Fruit fly (Drosophila melanogaster) whole organism, embryonic: Measurements from ENCODE around the gene CG17249.

Experiments used
- Aef1 ChIP-seq: fragments of 200-800 bp; sonication (Bioruptor generic); IDR thresholded peaks from 3 replicates; pipeline ENCODE4 v1.3.6; 2022; ENCODE audit warnings: missing biosample characterization, missing genetic modification characterization
- Asciz ChIP-seq: fragments of 200-800 bp; sonication (Bioruptor generic); optimal IDR thresholded peaks from 2 replicates; lab custom pipeline; 2017; ENCODE audit warnings: missing biosample characterization, mild to moderate bottlenecking, missing genetic modification characterization, missing genetic modification reagents
- C15 ChIP-seq: fragments of 200-800 bp; sonication (Bioruptor generic); IDR thresholded peaks from 3 replicates; pipeline ENCODE4 v1.3.6; 2022; ENCODE audit warnings: missing biosample characterization, missing genetic modification characterization
- CG11504 ChIP-seq: fragments of 200-800 bp; sonication (Bioruptor generic); optimal IDR thresholded peaks from 3 replicates; lab custom pipeline; 2019; ENCODE audit warnings: missing biosample characterization, mild to moderate bottlenecking, missing genetic modification characterization, moderate library complexity
- CG12071 ChIP-seq: fragments of 200-800 bp; sonication (Bioruptor generic); optimal IDR thresholded peaks from 3 replicates; lab custom pipeline; 2018; ENCODE audit warnings: missing biosample characterization, mild to moderate bottlenecking, missing genetic modification characterization
- CG12391 ChIP-seq: fragments of 200-800 bp; sonication (Bioruptor generic); optimal IDR thresholded peaks from 3 replicates; lab custom pipeline; 2018; ENCODE audit warnings: missing biosample characterization, mild to moderate bottlenecking, missing genetic modification characterization, moderate library complexity
- CG14667 ChIP-seq: fragments of 200-800 bp; sonication (Bioruptor generic); IDR thresholded peaks from 2 replicates; pipeline ENCODE4 v1.3.6; 2022; ENCODE audit warnings: missing biosample characterization, missing genetic modification characterization
- CG15514 ChIP-seq: fragments of 200-800 bp; sonication (Bioruptor generic); optimal IDR thresholded peaks from 3 replicates; lab custom pipeline; 2017; ENCODE audit warnings: missing biosample characterization, missing genetic modification characterization, mild to moderate bottlenecking, moderate library complexity, missing genetic modification reagents
- CG15696 ChIP-seq: fragments of 200-800 bp; sonication (Bioruptor generic); optimal IDR thresholded peaks from 2 replicates; lab custom pipeline; 2019; ENCODE audit warnings: missing biosample characterization, mild to moderate bottlenecking, missing genetic modification characterization, moderate library complexity
- CG17568 ChIP-seq: fragments of 200-800 bp; sonication (Bioruptor generic); optimal IDR thresholded peaks from 2 replicates; lab custom pipeline; 2018; ENCODE audit warnings: missing biosample characterization, mild to moderate bottlenecking, missing genetic modification characterization, moderate library complexity
- CG18619 ChIP-seq: fragments of 200-800 bp; sonication (Bioruptor generic); optimal IDR thresholded peaks from 3 replicates; lab custom pipeline; 2017; ENCODE audit warnings: missing biosample characterization, mild to moderate bottlenecking, missing genetic modification characterization
- CG3726 ChIP-seq: fragments of 200-800 bp; sonication (Bioruptor generic); IDR thresholded peaks from 3 replicates; pipeline ENCODE4, ENCODE4 v1.3.6; 2022; ENCODE audit warnings: missing biosample characterization, missing genetic modification characterization
- CG3838 ChIP-seq: fragments of 200-800 bp; sonication (Bioruptor generic); optimal IDR thresholded peaks from 3 replicates; lab custom pipeline; 2016; ENCODE audit warnings: missing biosample characterization, missing genetic modification characterization
- CG4360 ChIP-seq: fragments of 200-800 bp; sonication (Bioruptor generic); IDR thresholded peaks from 2 replicates; pipeline ENCODE4 v1.3.6; 2022; ENCODE audit warnings: missing biosample characterization, missing genetic modification characterization
- CG4424 ChIP-seq: fragments of 200-800 bp; sonication (Bioruptor generic); optimal IDR thresholded peaks from 3 replicates; lab custom pipeline; 2016; ENCODE audit warnings: missing biosample characterization, missing genetic modification characterization
- CG6791 ChIP-seq: fragments of 200-800 bp; sonication (Bioruptor generic); IDR thresholded peaks from 3 replicates; pipeline ENCODE4 v1.3.6; 2022; ENCODE audit warnings: missing biosample characterization, missing genetic modification characterization; ENCODE audit not compliant: partially characterized antibody
- CG7556 ChIP-seq: fragments of 200-800 bp; sonication (Bioruptor generic); optimal IDR thresholded peaks from 2 replicates; lab custom pipeline; 2017; ENCODE audit warnings: missing biosample characterization, mild to moderate bottlenecking, missing genetic modification characterization
- CG7786 ChIP-seq: fragments of 200-800 bp; sonication (Bioruptor generic); optimal IDR thresholded peaks from 2 replicates; lab custom pipeline; 2016; ENCODE audit warnings: missing biosample characterization, missing genetic modification characterization
- CG7928 ChIP-seq: fragments of 200-800 bp; sonication (Bioruptor generic); optimal IDR thresholded peaks from 2 replicates; lab custom pipeline; 2017; ENCODE audit warnings: missing biosample characterization, mild to moderate bottlenecking, missing genetic modification characterization
- CG8359 ChIP-seq: fragments of 200-800 bp; sonication (Bioruptor generic); optimal IDR thresholded peaks from 2 replicates; lab custom pipeline; 2017; ENCODE audit warnings: missing biosample characterization, mild to moderate bottlenecking, missing genetic modification characterization, borderline replicate concordance
- Camta ChIP-seq: fragments of 200-800 bp; sonication (Bioruptor generic); optimal IDR thresholded peaks from 2 replicates; lab custom pipeline; 2016; ENCODE audit warnings: missing biosample characterization, missing genetic modification characterization
- CoRest ChIP-seq: fragments of 200-800 bp; sonication (Bioruptor generic); optimal IDR thresholded peaks from 3 replicates; lab custom pipeline; 2018; ENCODE audit warnings: missing biosample characterization, mild to moderate bottlenecking, missing genetic modification characterization, moderate library complexity
- Dek ChIP-seq: fragments of 200-800 bp; sonication (Bioruptor generic); optimal IDR thresholded peaks from 3 replicates; lab custom pipeline; 2019; ENCODE audit warnings: missing biosample characterization, mild to moderate bottlenecking, missing genetic modification characterization, moderate library complexity
- Doc2 ChIP-seq: fragments of 200-800 bp; sonication (Bioruptor generic); IDR thresholded peaks from 2 replicates; pipeline ENCODE4 v1.3.6; 2022; ENCODE audit warnings: missing biosample characterization, missing genetic modification characterization
- NC2α ChIP-seq: fragments of 200-800 bp; sonication (Bioruptor generic); optimal IDR thresholded peaks from 2 replicates; lab custom pipeline; 2016; ENCODE audit warnings: missing biosample characterization, missing genetic modification characterization
- Nf-YA ChIP-seq: fragments of 200-800 bp; sonication (Bioruptor generic); IDR thresholded peaks from 2 replicates; pipeline ENCODE4 v1.3.6; 2022; ENCODE audit warnings: missing biosample characterization, missing genetic modification characterization
- Nf-YC ChIP-seq: fragments of 200-800 bp; optimal IDR thresholded peaks from 3 replicates; lab custom pipeline; 2019; ENCODE audit warnings: missing biosample characterization, mild to moderate bottlenecking, missing genetic modification characterization, moderate library complexity
- Oaz ChIP-seq: fragments of 200-800 bp; sonication (Bioruptor generic); IDR thresholded peaks from 2 replicates; pipeline ENCODE4 v1.3.6; 2022; ENCODE audit warnings: missing biosample characterization, missing genetic modification characterization
- Opbp ChIP-seq: fragments of 200-800 bp; sonication (Bioruptor generic); IDR thresholded peaks from 3 replicates; pipeline ENCODE4 v1.3.6; 2022; ENCODE audit warnings: missing biosample characterization, missing genetic modification characterization; ENCODE audit not compliant: partially characterized antibody
- Ptx1 ChIP-seq: fragments of 200-800 bp; sonication (Bioruptor generic); IDR thresholded peaks from 2 replicates; pipeline ENCODE4 v1.3.6; 2022; ENCODE audit warnings: missing biosample characterization, missing genetic modification characterization
- Rx ChIP-seq: fragments of 200-800 bp; sonication (Bioruptor generic); IDR thresholded peaks from 2 replicates; pipeline ENCODE4 v1.3.6; 2022; ENCODE audit warnings: missing biosample characterization, missing genetic modification characterization
- Spps ChIP-seq: fragments of 200-800 bp; sonication (Bioruptor generic); optimal IDR thresholded peaks from 2 replicates; lab custom pipeline; 2018; ENCODE audit warnings: missing biosample characterization, mild to moderate bottlenecking, missing genetic modification characterization
- Ssrp ChIP-seq: fragments of 200-800 bp; sonication (Bioruptor generic); optimal IDR thresholded peaks from 2 replicates; lab custom pipeline; 2018; ENCODE audit warnings: missing biosample characterization, mild to moderate bottlenecking, missing genetic modification characterization, moderate library complexity
- aop ChIP-seq: fragments of 200-800 bp; sonication (Bioruptor generic); IDR thresholded peaks from 2 replicates; pipeline ENCODE4 v1.3.6; 2022; ENCODE audit warnings: missing biosample characterization, missing genetic modification characterization
- ato ChIP-seq: fragments of 200-800 bp; sonication (Bioruptor generic); IDR thresholded peaks from 2 replicates; pipeline ENCODE4 v1.3.6; 2022; ENCODE audit warnings: missing biosample characterization, missing genetic modification characterization; ENCODE audit not compliant: partially characterized antibody
- crc ChIP-seq: fragments of 200-800 bp; sonication (Bioruptor generic); optimal IDR thresholded peaks from 2 replicates; lab custom pipeline; 2016; ENCODE audit warnings: missing biosample characterization, missing genetic modification characterization
- ewg ChIP-seq: fragments of 200-800 bp; sonication (Bioruptor generic); optimal IDR thresholded peaks from 3 replicates; lab custom pipeline; 2017; ENCODE audit warnings: mild to moderate bottlenecking, missing biosample characterization, missing genetic modification reagents, missing genetic modification characterization
- fd96Cb ChIP-seq: fragments of 200-800 bp; sonication (Bioruptor generic); optimal IDR thresholded peaks from 2 replicates; lab custom pipeline; 2018; ENCODE audit warnings: missing biosample characterization, mild to moderate bottlenecking, missing genetic modification characterization, moderate library complexity
- her ChIP-seq: fragments of 200-800 bp; sonication (Bioruptor generic); optimal IDR thresholded peaks from 2 replicates; lab custom pipeline; 2016; ENCODE audit warnings: missing biosample characterization, missing genetic modification characterization
- hth ChIP-seq: fragments of >200 bp; optimal IDR thresholded peaks from 2 replicates; lab custom pipeline; 2017; ENCODE audit warnings: inconsistent platforms
- luna ChIP-seq: fragments of 200-800 bp; sonication (Bioruptor generic); optimal IDR thresholded peaks from 2 replicates; lab custom pipeline; 2016; ENCODE audit warnings: missing biosample characterization, missing genetic modification characterization
- mirr ChIP-seq: fragments of 200-800 bp; sonication (Bioruptor generic); optimal IDR thresholded peaks from 3 replicates; lab custom pipeline; 2018; ENCODE audit warnings: missing biosample characterization, mild to moderate bottlenecking, missing genetic modification characterization
- org-1 ChIP-seq: fragments of 200-800 bp; sonication (Bioruptor generic); optimal IDR thresholded peaks from 2 replicates; lab custom pipeline; 2017; ENCODE audit warnings: missing biosample characterization, missing genetic modification characterization
- repo ChIP-seq: fragments of 200-800 bp; sonication (Bioruptor generic); optimal IDR thresholded peaks from 2 replicates; lab custom pipeline; 2016; ENCODE audit warnings: missing biosample characterization, missing genetic modification characterization
- seq ChIP-seq: fragments of 200-800 bp; sonication (Bioruptor generic); IDR thresholded peaks from 2 replicates; pipeline ENCODE4 v1.3.6; 2022; ENCODE audit warnings: missing biosample characterization, missing genetic modification characterization
- sqz ChIP-seq: fragments of 200-800 bp; sonication (Bioruptor generic); optimal IDR thresholded peaks from 3 replicates; lab custom pipeline; 2018; ENCODE audit warnings: missing biosample characterization, mild to moderate bottlenecking, missing genetic modification characterization
- stc ChIP-seq: fragments of 200-800 bp; sonication (Bioruptor generic); IDR thresholded peaks from 2 replicates; pipeline ENCODE4 v1.3.6; 2022; ENCODE audit warnings: missing biosample characterization, missing genetic modification characterization
- tna ChIP-seq: fragments of 200-800 bp; sonication (Bioruptor generic); IDR thresholded peaks from 2 replicates; pipeline ENCODE4 v1.3.6; 2022; ENCODE audit warnings: missing biosample characterization, missing genetic modification characterization; ENCODE audit not compliant: partially characterized antibody
- unpg ChIP-seq: fragments of 200-800 bp; sonication (Bioruptor generic); optimal IDR thresholded peaks from 3 replicates; lab custom pipeline; 2018; ENCODE audit warnings: missing biosample characterization, mild to moderate bottlenecking, missing genetic modification characterization, moderate library complexity
- usp ChIP-seq: fragments of >200 bp; optimal IDR thresholded peaks from 2 replicates; lab custom pipeline; 2017; ENCODE audit warnings: missing biosample characterization, missing genetic modification characterization
- zfh2 ChIP-seq: fragments of 200-800 bp; sonication (Bioruptor generic); optimal IDR thresholded peaks from 2 replicates; lab custom pipeline; 2016; ENCODE audit warnings: missing biosample characterization, missing genetic modification characterization

The CG17249 gene

dm6 chr3L:1618116-1618727, 29.0 kb downstream of the CG17249 start, which contains the start of the genes CG13926, ABCB7 and CG33230 (continued):
- TF ChIP-seq Aef1 (no peak), Doc2 (GFP tag; lab: Robert Waterston, UW) (no peak), CG7556 (GFP tag; lab: Kevin White, UChicago) (no peak), Ptx1 (GFP tag; lab: Robert Waterston, UW) (no peak; the same call in 1 of the 2 replicates), CG11504 (tag; lab: Kevin White, UChicago) (no peak), unpg (GFP tag; lab: Kevin White, UChicago) (no peak), CG12071 (no peak), NC2α (GFP tag; lab: Kevin White, UChicago) (no peak), Nf-YC (tag; lab: Kevin White, UChicago) (peak; percentile 46), CG4360 (GFP tag; lab: Robert Waterston, UW) (no peak), CG7928 (GFP tag; lab: Kevin White, UChicago) (no peak), luna (GFP tag; lab: Kevin White, UChicago) (no peak), stc (no peak), aop (GFP tag; lab: Robert Waterston, UW) (no peak), seq (GFP tag; lab: Robert Waterston, UW) (no peak), ewg (GFP tag; lab: Kevin White, UChicago) (no peak), sqz (GFP tag; lab: Kevin White, UChicago) (no peak), hth (lab: Kevin White, UChicago) (no peak), Opbp (no peak), repo (GFP tag; lab: Kevin White, UChicago) (no peak), mirr (GFP tag; lab: Kevin White, UChicago) (no peak), tna (GFP tag; lab: Robert Waterston, UW) (no peak), Ssrp (tag; lab: Kevin White, UChicago) (no peak), Camta (GFP tag; lab: Kevin White, UChicago) (no peak), CG6791 (GFP tag; lab: Robert Waterston, UW) (no peak), Rx (GFP tag; lab: Robert Waterston, UW) (no peak), CG8359 (GFP tag; lab: Kevin White, UChicago) (no peak), Oaz (no peak), CG3726 (GFP tag; lab: Robert Waterston, UW) (no peak), zfh2 (peak; percentile 31), ato (GFP tag; lab: Robert Waterston, UW) (no peak), org-1 (GFP tag; lab: Kevin White, UChicago) (no peak), Spps (no peak), CG12391 (tag; lab: Kevin White, UChicago) (peak; percentile 55), CG3838 (GFP tag; lab: Kevin White, UChicago) (no peak), CoRest (tag; lab: Kevin White, UChicago) (peak; percentile 52), CG7786 (GFP tag; lab: Kevin White, UChicago) (no peak), Asciz (GFP tag; lab: Kevin White, UChicago) (no peak), CG18619 (peak; percentile 14), crc (GFP tag; lab: Kevin White, UChicago) (no peak), Nf-YA (GFP tag; lab: Robert Waterston, UW) (no peak), CG17568 (no peak), C15 (GFP tag; lab: Robert Waterston, UW) (no peak), CG15514 (GFP tag; lab: Kevin White, UChicago) (peak; percentile 99), her (GFP tag; lab: Kevin White, UChicago) (no peak), fd96Cb (tag; lab: Kevin White, UChicago) (no peak), CG15696 (tag; lab: Kevin White, UChicago) (no peak), Dek (tag; lab: Kevin White, UChicago) (peak; percentile 1), CG4424 (GFP tag; lab: Kevin White, UChicago) (peak; percentile 44), CG14667 (GFP tag; lab: Robert Waterston, UW) (no peak), usp (GFP tag; lab: Kevin White, UChicago) (no peak)
